Worm (Caenorhabditis elegans) whole organism, L2 larva: ENCODE data around the gene T19B10.2.

Experiments used
- C34F6.9 ChIP-seq: fragments of 150-350 bp; optimal IDR thresholded peaks from 2 replicates; lab custom pipeline; 2014; ENCODE audit warnings: missing biosample characterization, missing genetic modification characterization
- F13H6.1 ChIP-seq: sonication (generic microtip); optimal IDR thresholded peaks from 2 replicates; lab custom pipeline; 2016; ENCODE audit warnings: missing genetic modification characterization, missing compliant biosample characterization
- ZK546.5 ChIP-seq: sonication (generic microtip); optimal IDR thresholded peaks from 2 replicates; lab custom pipeline; 2017; ENCODE audit warnings: missing biosample characterization, missing genetic modification characterization
- aly-2 ChIP-seq: fragments of 150-350 bp; optimal IDR thresholded peaks from 2 replicates; lab custom pipeline; 2014; ENCODE audit warnings: missing biosample characterization, missing genetic modification characterization
- ama-1 ChIP-seq: fragments of 150-350 bp; optimal IDR thresholded peaks from 2 replicates; lab custom pipeline; 2018; ENCODE audit warnings: inconsistent platforms
- ceh-16 ChIP-seq: fragments of 150-350 bp; optimal IDR thresholded peaks from 2 replicates; lab custom pipeline; 2014; ENCODE audit warnings: missing biosample characterization, missing genetic modification characterization
- ceh-82 ChIP-seq: fragments of 150-350 bp; optimal IDR thresholded peaks from 2 replicates; lab custom pipeline; 2014; ENCODE audit warnings: missing biosample characterization, missing genetic modification characterization
- crh-2 ChIP-seq: sonication (generic microtip); optimal IDR thresholded peaks from 2 replicates; lab custom pipeline; 2017; ENCODE audit warnings: missing biosample characterization, missing genetic modification characterization
- elt-3 ChIP-seq: sonication (generic microtip); optimal IDR thresholded peaks from 2 replicates; lab custom pipeline; 2017; ENCODE audit warnings: missing biosample characterization, missing genetic modification characterization
- fos-1 ChIP-seq: fragments of 150-350 bp; optimal IDR thresholded peaks from 2 replicates; lab custom pipeline; 2014; ENCODE audit warnings: missing biosample characterization, missing genetic modification characterization
- lin-13 ChIP-seq: fragments of 150-350 bp; optimal IDR thresholded peaks from 2 replicates; lab custom pipeline; 2014; ENCODE audit warnings: missing biosample characterization, missing genetic modification reagents, missing genetic modification characterization
- lsy-2 ChIP-seq, 2 experiments: fragments of 150-350 bp in 1 of 2; sonication (generic microtip) in 1 of 2; optimal IDR thresholded peaks; 2 replicates each; lab custom pipeline; 2014 to 2017; ENCODE audit warnings: missing biosample characterization in 2 of 2, missing genetic modification characterization in 2 of 2
- mab-5 ChIP-seq: fragments of 150-350 bp; optimal IDR thresholded peaks from 2 replicates; lab custom pipeline; 2014; ENCODE audit warnings: missing biosample characterization, missing genetic modification characterization
- mbf-1 ChIP-seq: sonication (generic microtip); optimal IDR thresholded peaks from 2 replicates; lab custom pipeline; 2017; ENCODE audit warnings: missing biosample characterization, missing genetic modification characterization
- nhr-129 ChIP-seq: fragments of 150-350 bp; optimal IDR thresholded peaks from 2 replicates; lab custom pipeline; 2014; ENCODE audit warnings: missing biosample characterization, missing genetic modification characterization
- nhr-21 ChIP-seq: fragments of 150-350 bp; optimal IDR thresholded peaks from 2 replicates; lab custom pipeline; 2014; ENCODE audit warnings: missing biosample characterization, missing genetic modification characterization
- nhr-23 ChIP-seq: fragments of 150-350 bp; optimal IDR thresholded peaks from 2 replicates; lab custom pipeline; 2014; ENCODE audit warnings: missing biosample characterization, missing genetic modification reagents, missing genetic modification characterization
- nhr-25 ChIP-seq: fragments of 150-350 bp; sonication (generic microtip); optimal IDR thresholded peaks from 3 replicates; lab custom pipeline; 2014; ENCODE audit warnings: missing biosample characterization, missing genetic modification characterization
- nhr-6 ChIP-seq: fragments of 150-350 bp; optimal IDR thresholded peaks from 2 replicates; lab custom pipeline; 2014; ENCODE audit warnings: missing biosample characterization, missing genetic modification characterization
- nhr-77 ChIP-seq: fragments of 150-350 bp; optimal IDR thresholded peaks from 2 replicates; lab custom pipeline; 2014; ENCODE audit warnings: missing biosample characterization, missing genetic modification characterization
- sem-4 ChIP-seq: fragments of 150-350 bp; optimal IDR thresholded peaks from 2 replicates; lab custom pipeline; 2014; ENCODE audit warnings: missing biosample characterization, missing genetic modification reagents, missing genetic modification characterization
- skn-1 ChIP-seq: sonication (generic microtip); optimal IDR thresholded peaks from 2 replicates; lab custom pipeline; 2017; ENCODE audit warnings: missing biosample characterization, missing genetic modification characterization
- sma-9 ChIP-seq, 2 experiments: fragments of 150-350 bp in 1 of 2; sonication (generic microtip) in 1 of 2; optimal IDR thresholded peaks; 2 replicates each; lab custom pipeline; 2014 to 2016; ENCODE audit warnings: missing genetic modification characterization in 2 of 2, mild to moderate bottlenecking in 1 of 2, missing biosample characterization in 1 of 2, missing compliant biosample characterization in 1 of 2, missing genetic modification reagents in 1 of 2, moderate library complexity in 1 of 2
- snpc-4 ChIP-seq: fragments of 150-350 bp; optimal IDR thresholded peaks from 2 replicates; lab custom pipeline; 2014; ENCODE audit warnings: missing biosample characterization, missing genetic modification characterization
- unc-55 ChIP-seq: fragments of 150-350 bp; sonication (generic microtip); optimal IDR thresholded peaks from 3 replicates; lab custom pipeline; 2014; ENCODE audit warnings: missing biosample characterization, missing genetic modification reagents, missing genetic modification characterization
- unc-62 ChIP-seq: fragments of 150-350 bp; optimal IDR thresholded peaks from 2 replicates; lab custom pipeline; 2014; ENCODE audit warnings: missing biosample characterization, missing genetic modification reagents, missing genetic modification characterization
- zag-1 ChIP-seq: fragments of 150-350 bp; optimal IDR thresholded peaks from 2 replicates; lab custom pipeline; 2014; ENCODE audit warnings: missing biosample characterization, missing genetic modification characterization
- ztf-4 ChIP-seq: fragments of 150-350 bp; optimal IDR thresholded peaks from 2 replicates; lab custom pipeline; 2014; ENCODE audit warnings: missing biosample characterization, missing genetic modification characterization

T19B10.2 gene

ce11 chrV:11263025-11263424 is 41.9 kb downstream of the T19B10.2 start, which contains the start of gene F07B10.4:
Gene F07B10.4 (minus strand): TSS chrV:11263125.
- TF ChIP-seq crh-2 (tag; lab: Kevin White, UChicago): no peak
- TF ChIP-seq nhr-129: no peak
- TF ChIP-seq unc-62: no peak
- no peak for TF ChIP-seq ceh-82
- no peak for TF ChIP-seq lsy-2 (tag; optimal IDR thresholded peaks at IDR 0.05; lab: Kevin White, UChicago)
- no peak for TF ChIP-seq nhr-23 (tag; lab: Kevin White, UChicago)
- TF ChIP-seq mab-5 (tag; lab: Kevin White, UChicago): no peak
- no peak for TF ChIP-seq ama-1 (lab: Kevin White, UChicago)
- TF ChIP-seq ZK546.5 (tag; lab: Kevin White, UChicago): no peak
- TF ChIP-seq fos-1: no peak
- no peak for TF ChIP-seq skn-1 (tag; lab: Kevin White, UChicago)
- TF ChIP-seq nhr-25: no peak
- no peak for TF ChIP-seq C34F6.9 (tag; lab: Kevin White, UChicago)
- no peak for TF ChIP-seq nhr-21 (tag; lab: Kevin White, UChicago)
- no peak for TF ChIP-seq mbf-1 (tag; lab: Kevin White, UChicago)

ce11 chrV:11265482-11265881 is 44.4 kb downstream of the T19B10.2 start, which contains the start of gene cln-3.1:
Gene cln-3.1 (minus strand): TSS chrV:11265652.
- TF ChIP-seq nhr-129 (no peak), sma-9 (GFP tag; optimal IDR thresholded peaks at IDR 0.05; lab: Kevin White, UChicago) (peak; percentile 29), sma-9 (tag; optimal IDR thresholded peaks at IDR 0.05; lab: Kevin White, UChicago) (no peak), fos-1 (peak; percentile 83)

ce11 chrV:11266681-11267080 is 45.6 kb downstream of the T19B10.2 start, which contains the start of gene str-116:
Gene str-116 (plus strand): TSS chrV:11266981.
- TF ChIP-seq lin-13 (GFP tag; lab: Kevin White, UChicago) (no peak), ztf-4 (tag; lab: Kevin White, UChicago) (no peak), aly-2 (tag; lab: Kevin White, UChicago) (no peak)

- TF ChIP-seq zag-1 (tag; lab: Kevin White, UChicago): no peak
- no peak for TF ChIP-seq nhr-6 (tag; lab: Kevin White, UChicago)
- TF ChIP-seq ama-1 (lab: Kevin White, UChicago): no peak
- no peak for TF ChIP-seq ceh-16 (tag; lab: Kevin White, UChicago)
- TF ChIP-seq nhr-23 (tag; lab: Kevin White, UChicago): no peak
- no peak for TF ChIP-seq elt-3 (tag; lab: Kevin White, UChicago)
- TF ChIP-seq snpc-4 (tag; lab: Kevin White, UChicago): no peak
- TF ChIP-seq skn-1 (tag; lab: Kevin White, UChicago): no peak
- TF ChIP-seq ceh-82: no peak
- no peak for TF ChIP-seq nhr-77 (tag; lab: Kevin White, UChicago)
- no peak for TF ChIP-seq unc-55 (GFP tag; lab: Kevin White, UChicago)
- TF ChIP-seq sma-9 (GFP tag; optimal IDR thresholded peaks at IDR 0.05; lab: Kevin White, UChicago): no peak
- no peak for TF ChIP-seq sma-9 (tag; optimal IDR thresholded peaks at IDR 0.05; lab: Kevin White, UChicago)
- TF ChIP-seq, all 48 proteins: peak for 0
Observed at ce11 chrV:11268791-11269190, 47.7 kb downstream of the T19B10.2 start, which contains the start of gene str-115. Gene str-115 (plus strand): TSS chrV:11269091.

- TF ChIP-seq aly-2 (tag; lab: Kevin White, UChicago) (no peak), F13H6.1 (no peak), sem-4 (tag; lab: Kevin White, UChicago) (no peak)
Observed at ce11 chrV:11271051-11271450, 49.9 kb downstream of the T19B10.2 start, which contains the start of gene clec-222. Gene clec-222 (plus strand): TSS chrV:11271351.
